Fruit fly (Drosophila melanogaster) whole organism, pupa: Measurements from ENCODE around the gene FucTC.

ENCODE experiments used
- CG10348 ChIP-seq: fragments of 200-800 bp; sonication (Bioruptor generic); IDR thresholded peaks from 2 replicates; pipeline ENCODE4 v1.3.6; 2022; ENCODE audit warnings: missing biosample characterization, missing genetic modification characterization
- CG12605 ChIP-seq: fragments of 200-800 bp; sonication (Bioruptor generic); IDR thresholded peaks from 2 replicates; pipeline ENCODE4 v1.3.6; 2022; ENCODE audit warnings: missing biosample characterization, missing genetic modification characterization
- CG13204 ChIP-seq: fragments of 200-800 bp; sonication (Bioruptor generic); optimal IDR thresholded peaks from 2 replicates; lab custom pipeline; 2018; ENCODE audit warnings: missing biosample characterization, mild to moderate bottlenecking, missing genetic modification characterization, moderate library complexity
- CG14655 ChIP-seq: fragments of 200-800 bp; sonication (Bioruptor generic); optimal IDR thresholded peaks from 3 replicates; lab custom pipeline; 2017; ENCODE audit warnings: mild to moderate bottlenecking, missing biosample characterization, missing genetic modification reagents, missing genetic modification characterization
- CG15710 ChIP-seq: fragments of 200-800 bp; sonication (Bioruptor generic); optimal IDR thresholded peaks from 2 replicates; lab custom pipeline; 2018; ENCODE audit warnings: missing biosample characterization, mild to moderate bottlenecking, missing genetic modification characterization, moderate library complexity
- CG17806 ChIP-seq: fragments of 200-800 bp; sonication (Bioruptor generic); optimal IDR thresholded peaks from 2 replicates; lab custom pipeline; 2018; ENCODE audit warnings: missing biosample characterization, mild to moderate bottlenecking, missing genetic modification characterization, moderate library complexity
- CG32121 ChIP-seq: fragments of 200-800 bp; sonication (Bioruptor generic); IDR thresholded peaks from 2 replicates; pipeline ENCODE4 v1.3.6; 2022; ENCODE audit warnings: missing biosample characterization, missing genetic modification characterization
- CG34367 ChIP-seq: fragments of 200-800 bp; sonication (Bioruptor generic); optimal IDR thresholded peaks from 2 replicates; lab custom pipeline; 2018; ENCODE audit warnings: missing biosample characterization, mild to moderate bottlenecking, missing genetic modification characterization
- CG4496 ChIP-seq: fragments of 200-800 bp; sonication (Bioruptor generic); IDR thresholded peaks from 3 replicates; pipeline ENCODE4 v1.3.6; 2022; ENCODE audit warnings: missing biosample characterization, missing genetic modification characterization
- CG8159 ChIP-seq: fragments of 200-800 bp; sonication (Bioruptor generic); optimal IDR thresholded peaks from 3 replicates; lab custom pipeline; 2018; ENCODE audit warnings: missing biosample characterization, mild to moderate bottlenecking, missing genetic modification characterization, moderate library complexity
- CG8301 ChIP-seq: fragments of 200-800 bp; sonication (Bioruptor generic); optimal IDR thresholded peaks from 2 replicates; lab custom pipeline; 2018; ENCODE audit warnings: missing biosample characterization, mild to moderate bottlenecking, missing genetic modification characterization
- CG9948 ChIP-seq: fragments of 200-800 bp; sonication (Bioruptor generic); optimal IDR thresholded peaks from 2 replicates; lab custom pipeline; 2018; ENCODE audit warnings: missing biosample characterization, mild to moderate bottlenecking, missing genetic modification characterization, moderate library complexity
- D1 ChIP-seq: fragments of 200-800 bp; sonication (Bioruptor generic); optimal IDR thresholded peaks from 2 replicates; lab custom pipeline; 2018; ENCODE audit warnings: missing biosample characterization, mild to moderate bottlenecking, missing genetic modification characterization, moderate library complexity
- EcR ChIP-seq: fragments of 200-800 bp; sonication (Bioruptor generic); optimal IDR thresholded peaks from 3 replicates; lab custom pipeline; 2019; ENCODE audit warnings: missing biosample characterization, missing genetic modification characterization, mild to moderate bottlenecking, moderate library complexity, missing genetic modification reagents
- Ets98B ChIP-seq: fragments of 200-800 bp; sonication (Bioruptor generic); IDR thresholded peaks from 2 replicates; pipeline ENCODE4 v1.3.6; 2022; ENCODE audit warnings: missing biosample characterization, missing genetic modification characterization
- Pif1A ChIP-seq: fragments of 200-800 bp; sonication (Bioruptor generic); optimal IDR thresholded peaks from 3 replicates; lab custom pipeline; 2016; ENCODE audit warnings: missing biosample characterization, missing genetic modification characterization
- Pif1B ChIP-seq: fragments of 200-800 bp; sonication (Bioruptor generic); optimal IDR thresholded peaks from 3 replicates; lab custom pipeline; 2016; ENCODE audit warnings: missing biosample characterization, missing genetic modification characterization
- Snoo ChIP-seq: fragments of 200-800 bp; sonication (Bioruptor generic); optimal IDR thresholded peaks from 3 replicates; lab custom pipeline; 2017; ENCODE audit warnings: missing biosample characterization, mild to moderate bottlenecking, missing genetic modification characterization, inconsistent platforms
- fd96Ca ChIP-seq: fragments of 200-800 bp; sonication (Bioruptor generic); IDR thresholded peaks from 3 replicates; pipeline ENCODE4 v1.3.6; 2022; ENCODE audit warnings: missing biosample characterization, missing genetic modification characterization
- gl ChIP-seq: fragments of 200-800 bp; sonication (Bioruptor generic); optimal IDR thresholded peaks from 2 replicates; lab custom pipeline; 2018; ENCODE audit warnings: missing biosample characterization, mild to moderate bottlenecking, missing genetic modification characterization
- rn ChIP-seq: fragments of 200-800 bp; sonication (Bioruptor generic); IDR thresholded peaks from 2 replicates; pipeline ENCODE4 v1.3.6; 2022; ENCODE audit warnings: missing biosample characterization, missing genetic modification characterization

FucTC gene

DNA sequence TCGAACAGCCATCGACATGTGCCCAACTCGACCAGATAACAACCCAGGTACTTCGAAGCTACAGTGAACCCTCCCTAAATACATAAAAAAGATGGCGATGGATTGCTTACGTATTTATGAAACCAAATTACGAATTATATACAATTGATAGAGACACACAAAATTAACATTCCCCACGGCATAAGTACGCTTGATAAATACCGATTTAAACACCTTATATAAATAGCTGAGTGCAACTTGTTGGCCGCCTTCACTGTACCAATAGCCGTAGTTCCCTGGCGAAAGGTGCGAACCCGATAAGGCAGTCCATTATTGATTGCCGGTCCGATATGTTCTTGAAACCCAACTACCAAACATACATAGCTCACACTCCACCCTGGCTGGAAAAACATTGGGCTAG lies 452 bp downstream of the FucTC start:
- no peak for TF ChIP-seq CG8301 (tag; lab: Kevin White, UChicago)
- TF ChIP-seq EcR (GFP tag; lab: Kevin White, UChicago): no peak
- no peak for TF ChIP-seq CG9948 (tag; lab: Kevin White, UChicago)
- TF ChIP-seq CG14655 (GFP tag; lab: Kevin White, UChicago): no peak
- no peak for TF ChIP-seq Pif1A (GFP tag; lab: Kevin White, UChicago)
- no peak for TF ChIP-seq CG13204 (GFP tag; lab: Kevin White, UChicago)
- no peak for TF ChIP-seq CG10348
- TF ChIP-seq CG32121 (GFP tag; lab: Robert Waterston, UW): no peak
- TF ChIP-seq CG15710 (tag; lab: Kevin White, UChicago): no peak
- no peak for TF ChIP-seq Snoo (tag; lab: Kevin White, UChicago)
- no peak for TF ChIP-seq CG12605 (GFP tag; lab: Robert Waterston, UW)
- no peak for TF ChIP-seq CG34367 (tag; lab: Kevin White, UChicago)
- no peak for TF ChIP-seq CG4496 (GFP tag; lab: Robert Waterston, UW)
- TF ChIP-seq rn (GFP tag; lab: Robert Waterston, UW): no peak

DNA sequence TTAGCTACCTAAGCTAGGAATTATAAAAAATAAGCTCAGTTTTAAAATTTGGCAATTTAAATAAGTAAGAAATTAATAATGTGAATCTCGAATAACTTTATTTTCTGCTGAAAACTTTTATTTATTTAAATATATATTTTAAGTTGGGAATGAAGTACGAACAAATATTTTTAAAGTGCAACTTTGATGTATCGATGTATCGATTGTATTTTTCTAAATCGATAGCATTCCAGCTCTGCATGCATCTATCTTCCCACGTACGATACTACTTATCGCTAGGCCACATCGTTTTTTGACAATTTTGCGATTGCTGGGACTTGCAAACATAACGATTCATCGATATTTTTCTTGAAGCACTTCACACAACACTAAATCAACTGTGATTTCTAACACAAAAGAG lies 3.7 kb downstream of the FucTC start:
- TF ChIP-seq CG17806 (no peak), CG34367 (tag; lab: Kevin White, UChicago) (no peak), CG14655 (GFP tag; lab: Kevin White, UChicago) (peak; percentile 18), gl (tag; lab: Kevin White, UChicago) (no peak)

DNA sequence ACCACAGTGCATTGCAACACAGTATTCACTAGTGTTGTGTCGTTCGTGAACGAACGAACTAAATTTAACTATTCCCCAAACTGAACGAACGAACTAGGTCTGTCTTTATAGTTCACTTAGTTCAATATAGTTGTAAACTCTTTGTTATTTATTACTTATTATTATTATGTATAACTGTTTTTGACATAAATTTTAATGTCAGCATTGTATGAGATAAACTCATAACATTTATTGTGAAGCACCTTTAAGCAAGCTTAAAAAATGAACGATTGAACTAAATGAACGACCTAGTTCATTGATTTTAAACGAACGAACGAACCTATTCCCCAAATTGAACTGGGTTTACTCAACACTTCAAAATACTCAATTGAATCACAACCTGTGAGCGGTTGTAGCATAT lies 4.2 kb downstream of the FucTC start:
- no peak for TF ChIP-seq CG34367 (tag; lab: Kevin White, UChicago)
- no peak for TF ChIP-seq CG14655 (GFP tag; lab: Kevin White, UChicago)
- TF ChIP-seq CG13204 (GFP tag; lab: Kevin White, UChicago): no peak
- no peak for TF ChIP-seq CG32121 (GFP tag; lab: Robert Waterston, UW)
- no peak for TF ChIP-seq CG9948 (tag; lab: Kevin White, UChicago)
- TF ChIP-seq CG17806: no peak
- TF ChIP-seq CG8301 (tag; lab: Kevin White, UChicago): no peak
- TF ChIP-seq EcR (GFP tag; lab: Kevin White, UChicago): no peak
- no peak for TF ChIP-seq Snoo (tag; lab: Kevin White, UChicago)
- no peak for TF ChIP-seq CG12605 (GFP tag; lab: Robert Waterston, UW)
- no peak for TF ChIP-seq Ets98B (GFP tag; lab: Robert Waterston, UW)
- no peak for TF ChIP-seq CG8159 (tag; lab: Kevin White, UChicago)
- no peak for TF ChIP-seq CG4496 (GFP tag; lab: Robert Waterston, UW)
- TF ChIP-seq Pif1B (GFP tag; lab: Kevin White, UChicago): no peak

DNA sequence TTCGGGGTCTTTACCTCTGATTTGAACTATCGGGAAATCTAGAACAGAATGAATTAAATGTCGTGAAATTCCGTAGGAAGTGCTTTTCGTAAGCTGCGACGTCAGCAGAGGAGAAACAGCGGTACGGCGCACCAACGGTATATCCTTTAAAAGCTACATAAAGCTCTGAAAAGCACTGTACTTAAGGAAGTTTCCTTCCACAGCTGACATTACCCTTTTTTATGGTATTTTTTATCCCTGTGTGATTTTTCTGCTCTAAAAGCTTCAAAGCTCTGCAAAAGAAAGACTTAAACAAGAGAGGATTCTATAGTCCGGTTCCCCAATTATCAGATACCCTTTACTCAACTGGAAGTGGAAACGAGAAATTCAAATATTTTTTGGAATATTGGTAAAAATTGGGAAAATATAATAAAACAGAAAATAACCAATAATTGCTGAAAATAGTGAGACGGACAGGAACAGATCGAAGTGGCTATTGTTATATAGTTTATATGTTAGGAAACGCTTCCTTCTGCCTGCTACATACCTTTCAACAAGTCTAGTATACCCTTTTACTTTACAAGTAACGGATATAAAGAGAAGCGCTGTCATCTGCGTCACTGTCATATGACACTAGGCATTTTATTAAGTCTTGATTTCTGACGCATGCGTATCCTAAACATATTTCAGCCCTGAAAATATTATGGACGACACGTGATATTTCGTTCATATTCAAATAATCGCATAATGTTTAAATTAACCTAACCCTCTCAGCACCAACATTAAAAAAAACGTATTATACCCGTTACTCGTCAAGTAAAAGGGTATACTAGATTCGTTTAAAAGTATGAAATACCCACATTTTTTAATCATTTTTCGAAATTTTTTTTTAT lies 6.3 kb downstream of the FucTC start, which contains the start of the genes stnA and stnB:
stnA (minus strand) TSS at position 51 of the 872 bp plus-strand sequence.
stnB (minus strand) TSS at position 51 of the 872 bp plus-strand sequence.
- peak; percentile 15 for TF ChIP-seq CG14655 (GFP tag; lab: Kevin White, UChicago)
- TF ChIP-seq CG8159 (tag; lab: Kevin White, UChicago): peak; percentile 40
- TF ChIP-seq CG15710 (tag; lab: Kevin White, UChicago): peak; percentile 2
- TF ChIP-seq Pif1A (GFP tag; lab: Kevin White, UChicago): no peak

DNA sequence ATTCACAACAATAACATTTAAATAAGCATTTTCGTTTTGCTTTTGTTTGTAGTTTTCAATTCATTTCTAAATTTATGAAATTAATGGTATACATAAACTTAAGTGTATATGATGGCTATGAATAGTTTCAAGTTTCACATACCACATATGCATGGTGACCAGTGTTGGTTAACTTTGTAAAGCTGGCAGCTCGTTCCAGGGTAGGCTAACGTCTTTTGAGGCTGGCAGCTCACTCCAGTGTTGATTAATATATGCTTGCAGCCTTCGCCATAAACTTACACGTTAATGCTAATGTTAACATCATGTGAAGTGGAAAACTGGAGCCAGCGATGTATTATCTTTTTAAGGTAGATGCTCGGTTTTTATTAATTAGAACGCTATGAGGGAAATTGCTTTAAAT lies 29.6 kb downstream of the FucTC start:
- TF ChIP-seq CG17806: no peak
- no peak for TF ChIP-seq CG9948 (tag; lab: Kevin White, UChicago)
- TF ChIP-seq EcR (GFP tag; lab: Kevin White, UChicago): no peak
- no peak for TF ChIP-seq Pif1B (GFP tag; lab: Kevin White, UChicago)
- no peak for TF ChIP-seq CG4496 (GFP tag; lab: Robert Waterston, UW)
- TF ChIP-seq CG15710 (tag; lab: Kevin White, UChicago): no peak
- no peak for TF ChIP-seq D1 (tag; lab: Kevin White, UChicago)
- TF ChIP-seq CG13204 (GFP tag; lab: Kevin White, UChicago): no peak
- no peak for TF ChIP-seq CG34367 (tag; lab: Kevin White, UChicago)
- no peak for TF ChIP-seq CG8159 (tag; lab: Kevin White, UChicago)
- no peak for TF ChIP-seq CG8301 (tag; lab: Kevin White, UChicago)
- no peak for TF ChIP-seq rn (GFP tag; lab: Robert Waterston, UW)
- no peak for TF ChIP-seq CG14655 (GFP tag; lab: Kevin White, UChicago)
- TF ChIP-seq CG12605 (GFP tag; lab: Robert Waterston, UW): no peak
- no peak for TF ChIP-seq CG10348

DNA sequence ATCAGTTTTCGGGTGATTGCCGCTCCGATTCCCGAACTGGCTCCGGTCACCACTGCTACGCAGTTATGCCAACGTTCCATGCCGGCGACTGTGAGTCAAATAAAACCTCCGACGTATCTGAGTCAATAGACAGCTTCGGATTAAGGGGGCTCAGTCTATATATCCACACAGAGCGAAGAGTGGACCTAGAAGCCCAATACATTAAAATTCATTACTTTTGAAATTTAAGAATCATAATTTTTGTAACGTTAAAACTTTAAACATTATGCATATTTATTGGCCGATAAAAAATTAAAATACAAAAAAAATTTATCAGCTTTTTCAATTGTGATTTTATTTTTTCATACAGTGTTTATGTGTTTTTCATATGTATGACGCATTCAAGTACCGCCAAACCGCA lies 48.8 kb downstream of the FucTC start, which contains the start of gene CG40485:
CG40485 (minus strand) TSS at position 101 of the 400 bp plus-strand sequence.
- TF ChIP-seq CG8301 (tag; lab: Kevin White, UChicago): no peak
- TF ChIP-seq Snoo (tag; lab: Kevin White, UChicago): no peak
- no peak for TF ChIP-seq CG13204 (GFP tag; lab: Kevin White, UChicago)
- no peak for TF ChIP-seq CG10348
- no peak for TF ChIP-seq CG9948 (tag; lab: Kevin White, UChicago)
- TF ChIP-seq CG17806: no peak
- no peak for TF ChIP-seq Ets98B (GFP tag; lab: Robert Waterston, UW)
- TF ChIP-seq CG32121 (GFP tag; lab: Robert Waterston, UW): no peak
- TF ChIP-seq Pif1B (GFP tag; lab: Kevin White, UChicago): no peak
- TF ChIP-seq fd96Ca (GFP tag; lab: Robert Waterston, UW): no peak
- no peak for TF ChIP-seq CG15710 (tag; lab: Kevin White, UChicago)
- TF ChIP-seq CG34367 (tag; lab: Kevin White, UChicago): no peak
- no peak for TF ChIP-seq CG8159 (tag; lab: Kevin White, UChicago)
- no peak for TF ChIP-seq CG4496 (GFP tag; lab: Robert Waterston, UW)
- no peak for TF ChIP-seq rn (GFP tag; lab: Robert Waterston, UW)
- no peak for TF ChIP-seq CG12605 (GFP tag; lab: Robert Waterston, UW)
